Worm (Caenorhabditis elegans) whole organism, late embryonic: Measurements from ENCODE around the gene R10E9.3.

Experiments
- ahr-1 ChIP-seq: sonication (generic microtip); optimal IDR thresholded peaks from 2 replicates; lab custom pipeline; 2016; ENCODE audit warnings: missing genetic modification characterization, missing compliant biosample characterization
- ama-1 ChIP-seq: fragments of 150-350 bp; optimal IDR thresholded peaks from 2 replicates; lab custom pipeline; 2014
- ceh-22 ChIP-seq: sonication (generic microtip); optimal IDR thresholded peaks from 2 replicates; lab custom pipeline; 2017; ENCODE audit warnings: missing biosample characterization, missing genetic modification characterization
- ceh-9 ChIP-seq: sonication (generic microtip); optimal IDR thresholded peaks from 2 replicates; lab custom pipeline; 2016; ENCODE audit warnings: mild to moderate bottlenecking, missing genetic modification characterization, inconsistent platforms, missing compliant biosample characterization
- dmd-4 ChIP-seq: sonication (generic microtip); optimal IDR thresholded peaks from 2 replicates; lab custom pipeline; 2016; ENCODE audit warnings: borderline replicate concordance, missing genetic modification characterization, missing compliant biosample characterization
- madf-2 ChIP-seq: sonication (generic microtip); optimal IDR thresholded peaks from 2 replicates; lab custom pipeline; 2017; ENCODE audit warnings: missing genetic modification characterization, missing compliant biosample characterization
- nfya-1 ChIP-seq: sonication (generic microtip); optimal IDR thresholded peaks from 2 replicates; lab custom pipeline; 2017; ENCODE audit warnings: missing genetic modification characterization, mild to moderate bottlenecking, missing compliant biosample characterization, antibody characterized with exemption, moderate library complexity
- pha-4 ChIP-seq: fragments of 150-350 bp; optimal IDR thresholded peaks from 2 replicates; lab custom pipeline; 2018; ENCODE audit warnings: missing biosample characterization, missing genetic modification reagents, missing genetic modification characterization
- zip-5 ChIP-seq: sonication (generic microtip); optimal IDR thresholded peaks from 2 replicates; lab custom pipeline; 2016; ENCODE audit warnings: missing genetic modification characterization, missing compliant biosample characterization

DNA sequence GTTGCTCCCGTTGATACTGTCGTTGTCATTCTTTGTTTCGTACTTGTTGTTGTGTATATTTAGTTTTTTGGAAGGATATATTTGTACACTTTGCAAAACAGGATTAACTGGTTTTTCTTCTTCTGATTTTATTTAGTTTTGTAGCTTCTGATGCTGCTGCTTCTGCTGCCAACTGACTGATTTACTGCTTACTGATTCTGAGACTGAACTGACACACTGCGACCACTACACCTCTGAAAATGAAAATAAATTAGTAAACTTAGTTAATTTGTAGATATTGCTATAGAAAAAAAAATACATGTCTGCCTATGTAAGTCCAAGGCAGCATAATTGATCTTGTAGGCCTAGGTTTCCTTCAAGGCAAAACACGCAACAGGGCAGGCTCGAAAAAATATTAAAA is 12.7 kb downstream of the R10E9.3 start, which contains the start of gene R10E9.4:
- TF ChIP-seq ceh-9 = no peak
- TF ChIP-seq madf-2 (tag; lab: Kevin White, UChicago) = no peak
- TF ChIP-seq nfya-1 = no peak
- no peak for TF ChIP-seq pha-4 (tag; lab: Kevin White, UChicago)
- no peak for TF ChIP-seq ahr-1 (tag; lab: Kevin White, UChicago)
- TF ChIP-seq dmd-4 (tag; lab: Kevin White, UChicago) = no peak
- no peak for TF ChIP-seq ama-1 (lab: Kevin White, UChicago)
- no peak for TF ChIP-seq ceh-22 (tag; lab: Kevin White, UChicago)
- TF ChIP-seq zip-5 = no peak
